Worm (Caenorhabditis elegans): ENCODE data around the gene fbxa-151.

fbxa-151 gene

ce11 chrIII:1248335-1248734 is 18.4 kb downstream of the fbxa-151 start:
- no peak for TF ChIP-seq ets-7 (tag; optimal IDR thresholded peaks at IDR 0.05)
- no peak for TF ChIP-seq flt-1 (GFP tag; IDR thresholded peaks at IDR 0.05)

DNA sequence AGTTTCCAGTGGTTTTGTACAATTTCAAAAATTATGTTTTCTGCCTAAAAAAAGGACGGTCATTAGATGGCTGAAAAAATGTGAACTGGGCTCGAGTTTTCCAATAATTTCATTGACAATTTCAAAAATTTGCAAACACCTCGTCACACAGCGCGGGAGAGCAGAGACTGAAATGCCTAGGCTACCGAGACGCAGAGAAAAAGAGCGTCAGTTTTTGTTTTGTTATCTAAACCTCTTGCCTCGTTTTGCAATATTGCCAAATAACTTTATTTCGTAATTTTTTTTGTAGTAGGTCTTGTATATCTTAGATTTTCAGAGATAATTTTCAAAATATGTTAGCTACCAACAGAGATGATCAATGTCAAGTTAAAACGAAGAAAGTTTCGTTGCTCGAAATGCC is 23.5 kb downstream of the fbxa-151 start, which contains the start of gene fbxa-63:
fbxa-63 (plus strand) TSS at position 310 of the 400 bp plus-strand sequence.
- TF ChIP-seq sea-1 (GFP tag; conservative IDR thresholded peaks at IDR 0.05) (no peak), aly-1 (tag; optimal IDR thresholded peaks at IDR 0.05) (no peak), scrt-1 (GFP tag; IDR thresholded peaks at IDR 0.05) (no peak), flt-1 (GFP tag; IDR thresholded peaks at IDR 0.05) (no peak), tbx-37 (GFP tag; conservative IDR thresholded peaks at IDR 0.05) (no peak), ceh-13 (GFP tag; optimal IDR thresholded peaks at IDR 0.05) (no peak), hmbx-1 (tag; optimal IDR thresholded peaks at IDR 0.05) (no peak), pes-1 (GFP tag; IDR thresholded peaks at IDR 0.05) (no peak), tra-4 (tag; optimal IDR thresholded peaks at IDR 0.05) (no peak), ama-1 (optimal IDR thresholded peaks at IDR 0.05) (no peak), ets-7 (tag; optimal IDR thresholded peaks at IDR 0.05) (no peak), ceh-36 (tag; optimal IDR thresholded peaks at IDR 0.05) (no peak), hnd-1 (tag; optimal IDR thresholded peaks at IDR 0.05) (no peak)

DNA sequence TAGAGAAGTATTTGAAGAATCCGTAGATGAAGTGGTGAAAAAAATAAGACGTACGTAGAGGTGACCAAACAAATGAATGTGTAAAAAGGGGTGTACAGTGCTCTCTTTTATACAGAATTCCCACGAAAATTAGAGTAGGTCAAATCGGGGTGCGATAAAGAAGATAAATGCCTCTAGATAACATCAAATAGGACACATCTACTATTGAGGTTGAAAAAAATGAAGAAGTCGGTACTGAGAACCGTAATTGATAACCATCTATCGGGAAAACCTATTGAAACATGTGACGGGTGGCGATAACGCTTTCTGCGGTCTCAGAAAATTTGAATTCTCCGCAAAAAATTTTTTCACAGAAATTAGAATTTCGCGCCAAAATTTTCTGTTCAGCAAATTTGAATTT is 28.0 kb downstream of the fbxa-151 start, which contains the start of gene fbxa-61:
fbxa-61 (plus strand) TSS at position 345 of the 400 bp plus-strand sequence.
- TF ChIP-seq sea-1 (GFP tag; conservative IDR thresholded peaks at IDR 0.05) (no peak), hmg-4 (GFP tag; optimal IDR thresholded peaks at IDR 0.05) (no peak), tbx-37 (GFP tag; conservative IDR thresholded peaks at IDR 0.05) (no peak), scrt-1 (GFP tag; IDR thresholded peaks at IDR 0.05) (no peak), B0310.2 (tag; optimal IDR thresholded peaks at IDR 0.05) (no peak), ets-7 (tag; optimal IDR thresholded peaks at IDR 0.05) (no peak), aly-1 (tag; optimal IDR thresholded peaks at IDR 0.05) (no peak)

DNA sequence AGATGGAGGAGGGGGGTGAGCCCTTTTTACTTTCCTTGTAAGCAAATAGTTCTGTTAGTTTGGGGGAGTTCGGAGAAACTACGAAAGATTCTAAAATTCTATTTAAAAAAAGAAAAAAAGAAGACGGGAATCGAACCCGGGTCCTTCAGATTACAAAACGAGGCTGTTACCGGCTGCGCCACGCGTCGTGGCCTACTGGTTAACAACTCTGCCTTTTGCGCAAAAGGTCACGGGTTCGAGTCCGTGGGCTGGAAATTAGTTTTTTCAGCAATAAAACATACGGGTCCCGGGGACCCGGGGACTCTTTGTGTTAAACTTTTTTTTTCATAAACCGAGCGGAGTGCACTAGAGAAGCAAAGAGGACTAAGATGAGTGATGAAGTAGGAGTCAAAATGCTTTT is 35.5 kb downstream of the fbxa-151 start:
- TF ChIP-seq F13C5.2 (tag; optimal IDR thresholded peaks at IDR 0.05) (no peak), scrt-1 (GFP tag; IDR thresholded peaks at IDR 0.05) (no peak), aly-1 (tag; optimal IDR thresholded peaks at IDR 0.05) (no peak), ama-1 (optimal IDR thresholded peaks at IDR 0.05) (no peak), hnd-1 (tag; optimal IDR thresholded peaks at IDR 0.05) (no peak), tbx-37 (GFP tag; conservative IDR thresholded peaks at IDR 0.05) (no peak), pes-1 (GFP tag; IDR thresholded peaks at IDR 0.05) (no peak), flt-1 (GFP tag; IDR thresholded peaks at IDR 0.05) (no peak), tra-4 (tag; optimal IDR thresholded peaks at IDR 0.05) (no peak), sea-1 (GFP tag; conservative IDR thresholded peaks at IDR 0.05) (no peak), B0310.2 (tag; optimal IDR thresholded peaks at IDR 0.05) (no peak), ceh-36 (tag; optimal IDR thresholded peaks at IDR 0.05) (no peak), hmg-4 (GFP tag; optimal IDR thresholded peaks at IDR 0.05) (no peak), tbx-11 (GFP tag; IDR thresholded peaks at IDR 0.05) (no peak), ets-7 (tag; optimal IDR thresholded peaks at IDR 0.05) (no peak), ceh-13 (GFP tag; optimal IDR thresholded peaks at IDR 0.05) (no peak), hmbx-1 (tag; optimal IDR thresholded peaks at IDR 0.05) (no peak)

DNA sequence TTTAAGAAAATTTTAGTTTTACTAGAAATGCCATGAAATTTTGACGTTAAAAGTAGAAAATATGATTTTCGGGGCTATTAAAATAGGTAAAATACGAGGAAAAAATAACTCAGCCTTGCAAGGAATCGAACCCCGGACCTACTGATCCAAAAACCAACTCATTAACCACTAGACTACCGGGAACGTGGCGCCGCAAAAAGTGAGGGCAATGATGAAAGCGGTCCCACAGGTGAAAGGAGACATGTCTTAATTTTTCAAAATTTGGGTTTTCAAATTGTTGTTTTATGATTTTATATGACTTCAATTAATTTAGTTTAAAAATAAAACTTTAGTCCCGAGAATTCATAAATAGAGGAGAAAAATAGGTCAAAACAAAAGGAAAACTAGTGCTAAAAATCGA is 36.0 kb downstream of the fbxa-151 start:
- TF ChIP-seq ceh-13 (GFP tag; optimal IDR thresholded peaks at IDR 0.05) (no peak), pes-1 (GFP tag; IDR thresholded peaks at IDR 0.05) (no peak), tra-4 (tag; optimal IDR thresholded peaks at IDR 0.05) (no peak), flt-1 (GFP tag; IDR thresholded peaks at IDR 0.05) (no peak), sea-1 (GFP tag; conservative IDR thresholded peaks at IDR 0.05) (no peak), hnd-1 (tag; optimal IDR thresholded peaks at IDR 0.05) (no peak), tbx-11 (GFP tag; IDR thresholded peaks at IDR 0.05) (no peak)

DNA sequence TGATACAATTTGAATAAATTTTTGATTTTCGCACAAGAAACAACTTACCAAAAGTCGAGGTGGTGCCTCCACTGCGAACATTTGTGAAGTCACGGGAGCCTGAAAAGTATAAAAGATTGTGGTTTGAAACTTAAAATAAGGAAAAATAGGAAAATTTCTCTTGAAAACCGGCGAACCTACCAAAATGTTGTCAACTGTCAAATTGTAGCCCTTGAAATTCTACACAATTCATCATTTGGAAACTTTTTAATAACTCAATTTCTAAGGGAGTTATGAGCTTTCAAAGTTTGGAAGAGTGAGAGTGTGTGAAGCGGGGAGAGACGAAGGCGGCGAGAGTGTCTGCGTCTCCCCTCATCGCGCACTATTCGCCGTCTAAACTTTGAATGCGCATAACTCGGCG is 36.5 kb downstream of the fbxa-151 start, which contains the start of gene pes-4:
pes-4 (minus strand) TSS at position 101 of the 400 bp plus-strand sequence.
- no peak for TF ChIP-seq aly-1 (tag; optimal IDR thresholded peaks at IDR 0.05)
- no peak for TF ChIP-seq pes-1 (GFP tag; IDR thresholded peaks at IDR 0.05)
- no peak for TF ChIP-seq ceh-36 (tag; optimal IDR thresholded peaks at IDR 0.05)
- TF ChIP-seq flt-1 (GFP tag; IDR thresholded peaks at IDR 0.05) = no peak
- no peak for TF ChIP-seq ceh-13 (GFP tag; optimal IDR thresholded peaks at IDR 0.05)
- no peak for TF ChIP-seq F13C5.2 (tag; optimal IDR thresholded peaks at IDR 0.05)
- TF ChIP-seq ama-1 (optimal IDR thresholded peaks at IDR 0.05) = no peak
- TF ChIP-seq B0310.2 (tag; optimal IDR thresholded peaks at IDR 0.05) = no peak
- no peak for TF ChIP-seq hmbx-1 (tag; optimal IDR thresholded peaks at IDR 0.05)
- TF ChIP-seq tbx-11 (GFP tag; IDR thresholded peaks at IDR 0.05) = no peak
- TF ChIP-seq sea-1 (GFP tag; conservative IDR thresholded peaks at IDR 0.05) = no peak
- no peak for TF ChIP-seq tra-4 (tag; optimal IDR thresholded peaks at IDR 0.05)
- no peak for TF ChIP-seq ets-7 (tag; optimal IDR thresholded peaks at IDR 0.05)
- no peak for TF ChIP-seq hmg-4 (GFP tag; optimal IDR thresholded peaks at IDR 0.05)
- TF ChIP-seq tbx-37 (GFP tag; conservative IDR thresholded peaks at IDR 0.05) = no peak

DNA sequence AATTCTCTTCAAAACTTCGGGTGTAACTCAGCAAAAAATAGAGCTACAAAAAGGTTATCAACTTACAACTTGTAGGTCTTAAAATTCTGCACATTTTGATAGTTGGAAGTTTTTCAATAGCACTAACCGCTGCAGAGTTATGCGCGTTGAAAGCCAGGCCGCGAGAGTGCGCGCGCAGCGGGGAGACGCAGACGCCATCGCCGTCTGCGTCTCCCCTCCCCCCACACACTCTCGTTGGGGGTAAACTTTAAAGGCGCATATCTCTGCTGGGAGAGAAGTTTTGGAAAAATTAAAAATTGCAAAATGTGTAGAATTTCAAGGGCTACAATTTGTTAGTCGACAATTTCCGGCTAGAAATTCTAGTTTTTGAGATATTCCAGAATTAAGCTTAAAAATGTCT is 37.2 kb downstream of the fbxa-151 start:
- no peak for TF ChIP-seq B0310.2 (tag; optimal IDR thresholded peaks at IDR 0.05)

ce11 chrIII:1228593-1228992 is 38.1 kb downstream of the fbxa-151 start:
- TF ChIP-seq hnd-1 (tag; optimal IDR thresholded peaks at IDR 0.05) = no peak
- no peak for TF ChIP-seq tbx-11 (GFP tag; IDR thresholded peaks at IDR 0.05)
- TF ChIP-seq tbx-37 (GFP tag; conservative IDR thresholded peaks at IDR 0.05) = no peak
- no peak for TF ChIP-seq aly-1 (tag; optimal IDR thresholded peaks at IDR 0.05)
- no peak for TF ChIP-seq hmg-4 (GFP tag; optimal IDR thresholded peaks at IDR 0.05)
- no peak for TF ChIP-seq ama-1 (optimal IDR thresholded peaks at IDR 0.05)
- no peak for TF ChIP-seq sea-1 (GFP tag; conservative IDR thresholded peaks at IDR 0.05)
- TF ChIP-seq scrt-1 (GFP tag; IDR thresholded peaks at IDR 0.05) = no peak
- TF ChIP-seq hmbx-1 (tag; optimal IDR thresholded peaks at IDR 0.05) = no peak
- no peak for TF ChIP-seq flt-1 (GFP tag; IDR thresholded peaks at IDR 0.05)
- TF ChIP-seq ets-7 (tag; optimal IDR thresholded peaks at IDR 0.05) = no peak
- TF ChIP-seq F13C5.2 (tag; optimal IDR thresholded peaks at IDR 0.05) = no peak
- no peak for TF ChIP-seq tra-4 (tag; optimal IDR thresholded peaks at IDR 0.05)
- no peak for TF ChIP-seq pes-1 (GFP tag; IDR thresholded peaks at IDR 0.05)
- TF ChIP-seq ceh-13 (GFP tag; optimal IDR thresholded peaks at IDR 0.05) = no peak
- no peak for TF ChIP-seq ceh-36 (tag; optimal IDR thresholded peaks at IDR 0.05)
- no peak for TF ChIP-seq B0310.2 (tag; optimal IDR thresholded peaks at IDR 0.05)
